Worm (Caenorhabditis elegans): Measurements from ENCODE around the gene sek-6.

DNA sequence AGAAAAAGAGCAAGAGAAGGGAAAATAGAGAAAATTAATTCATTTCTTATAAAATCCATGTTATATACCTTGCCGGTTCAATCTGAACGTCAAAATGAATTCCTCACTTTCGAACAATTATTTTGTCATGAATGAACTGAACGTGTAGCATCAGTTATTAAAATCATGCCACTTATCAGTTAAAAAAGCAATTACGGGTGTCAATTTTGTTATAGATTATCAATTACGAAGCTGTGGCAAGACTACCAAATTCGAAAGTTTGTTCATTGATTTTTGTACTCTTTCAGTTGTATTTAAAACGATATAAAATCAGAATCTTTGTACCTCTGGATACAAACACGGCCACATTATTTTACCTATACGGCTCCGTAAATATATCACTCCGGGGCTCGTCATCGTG, 33.6 kb upstream of the sek-6 start:
- TF ChIP-seq pqm-1 (tag; optimal IDR thresholded peaks at IDR 0.05) (peak; percentile 38), pha-4 (tag; optimal IDR thresholded peaks at IDR 0.05) (no peak), ZK546.5 (tag; optimal IDR thresholded peaks at IDR 0.05) (no peak), jun-1 (tag; optimal IDR thresholded peaks at IDR 0.05) (no peak), unc-62 (GFP tag; optimal IDR thresholded peaks at IDR 0.05) (no peak), nhr-237 (tag; optimal IDR thresholded peaks at IDR 0.05) (no peak), nfya-1 (tag; optimal IDR thresholded peaks at IDR 0.05; ENCODE audit: insufficient read depth) (no peak), egl-27 (tag; optimal IDR thresholded peaks at IDR 0.05) (no peak), mdl-1 (tag; optimal IDR thresholded peaks at IDR 0.05) (no peak)

All from whole organism, L3 larva.